Worm (Caenorhabditis elegans): ENCODE measurements around the gene F54C8.7.

F54C8.7 gene

ce11 chrIII:9457192-9458103 is 3.6 kb upstream of the F54C8.7 start (continued):
- TF ChIP-seq lin-39 (tag; optimal IDR thresholded peaks at IDR 0.05) (no peak), fkh-10 (GFP tag; optimal IDR thresholded peaks at IDR 0.05) (no peak), nhr-85 (tag) (no peak), xbp-1 (tag; optimal IDR thresholded peaks at IDR 0.05) (no peak), isw-1 (GFP tag; IDR thresholded peaks at IDR 0.05) (no peak), lin-15B (tag; optimal IDR thresholded peaks at IDR 0.05) (no peak), ama-1 (optimal IDR thresholded peaks at IDR 0.05) (no peak), nhr-84 (tag; optimal IDR thresholded peaks at IDR 0.05) (no peak), dsc-1 (tag; optimal IDR thresholded peaks at IDR 0.05) (peak; percentile 18), F16B12.6 (tag; optimal IDR thresholded peaks at IDR 0.05) (no peak), C16A3.4 (tag; optimal IDR thresholded peaks at IDR 0.05) (peak; percentile 15), lin-35 (GFP tag; optimal IDR thresholded peaks at IDR 0.05) (peak; percentile 3 to 21), rnt-1 (tag; optimal IDR thresholded peaks at IDR 0.05) (peak; percentile 62), pqm-1 (tag; optimal IDR thresholded peaks at IDR 0.05) (no peak), elt-2 (tag; optimal IDR thresholded peaks at IDR 0.05) (no peak), fkh-4 (tag; optimal IDR thresholded peaks at IDR 0.05; ENCODE audit: borderline replicate concordance) (no peak), tbx-2 (tag; optimal IDR thresholded peaks at IDR 0.05) (peak; percentile 56), C04F5.9 (tag; optimal IDR thresholded peaks at IDR 0.05) (no peak), snu-23 (GFP tag; optimal IDR thresholded peaks at IDR 0.05) (peak; percentile 64), hpl-2 (GFP tag; optimal IDR thresholded peaks at IDR 0.05) (no peak), nhr-47 (tag; optimal IDR thresholded peaks at IDR 0.05) (peak; percentile 15), unc-30 (tag; optimal IDR thresholded peaks at IDR 0.05) (no peak), zag-1 (tag; optimal IDR thresholded peaks at IDR 0.05) (no peak), lir-3 (tag; optimal IDR thresholded peaks at IDR 0.05; ENCODE audit: poor library complexity) (no peak), nhr-76 (tag; optimal IDR thresholded peaks at IDR 0.05) (no peak), hlh-17 (GFP tag; optimal IDR thresholded peaks at IDR 0.05; ENCODE audit: borderline replicate concordance) (no peak), mep-1 (tag; optimal IDR thresholded peaks at IDR 0.05) (peak; percentile 37), vab-15 (tag; optimal IDR thresholded peaks at IDR 0.05) (no peak), ceh-90 (tag; optimal IDR thresholded peaks at IDR 0.05) (no peak), mdl-1 (tag; optimal IDR thresholded peaks at IDR 0.05) (no peak), pag-3 (tag; optimal IDR thresholded peaks at IDR 0.05; ENCODE audit: borderline replicate concordance, insufficient read depth) (peak; percentile 41), blmp-1 (tag; optimal IDR thresholded peaks at IDR 0.05) (peak; percentile 84), ceh-8 (GFP tag; optimal IDR thresholded peaks at IDR 0.05) (no peak), ceh-88 (GFP tag; IDR thresholded peaks at IDR 0.05) (no peak), nhr-237 (tag; optimal IDR thresholded peaks at IDR 0.05) (no peak), irx-1 (tag; optimal IDR thresholded peaks at IDR 0.05) (no peak), snpc-4 (tag; optimal IDR thresholded peaks at IDR 0.05) (no peak), lin-14 (GFP tag; optimal IDR thresholded peaks at IDR 0.05) (peak; percentile 90), ztf-4 (tag; optimal IDR thresholded peaks at IDR 0.05) (peak; percentile 48), unc-62 (GFP tag; optimal IDR thresholded peaks at IDR 0.05) (no peak), skn-1 (tag; optimal IDR thresholded peaks at IDR 0.05) (no peak), swsn-7 (tag; optimal IDR thresholded peaks at IDR 0.05) (peak; percentile 15), mef-2 (tag; optimal IDR thresholded peaks at IDR 0.05) (no peak), grh-1 (GFP tag; IDR thresholded peaks at IDR 0.05) (no peak), nhr-77 (tag; optimal IDR thresholded peaks at IDR 0.05) (peak; percentile 10), nhr-90 (tag; optimal IDR thresholded peaks at IDR 0.05; ENCODE audit: poor library complexity) (no peak), elt-3 (tag; optimal IDR thresholded peaks at IDR 0.05) (peak in 2 of 6 experiments; percentile 26 to 28), fos-1 (tag; optimal IDR thresholded peaks at IDR 0.05) (no peak), Y116A8C.19 (tag; optimal IDR thresholded peaks at IDR 0.05; ENCODE audit: borderline replicate concordance) (no peak), ceh-82 (tag; optimal IDR thresholded peaks at IDR 0.05) (no peak), nhr-20 (tag; optimal IDR thresholded peaks at IDR 0.05) (peak; percentile 63)
